Fruit fly (Drosophila melanogaster): ENCODE data around the gene moon.

moon gene

dm6 chrX:12035207-12035606 lies 37.4 kb downstream of the moon start:
- no peak for TF ChIP-seq noc (tag; optimal IDR thresholded peaks at IDR 0.05)

dm6 chrX:12034713-12035112 lies 37.9 kb downstream of the moon start:
- TF ChIP-seq noc (tag; optimal IDR thresholded peaks at IDR 0.05), result no peak

- TF ChIP-seq noc (tag; optimal IDR thresholded peaks at IDR 0.05), result no peak
Measured at dm6 chrX:12032136-12032682, 40.4 kb downstream of the moon start, which contains the start of gene Cyp318a1. Gene Cyp318a1, plus strand, starts transcription at chrX:12032632.

- TF ChIP-seq noc (tag; optimal IDR thresholded peaks at IDR 0.05), result no peak
Measured at dm6 chrX:12031400-12031799, 41.2 kb downstream of the moon start, which contains the start of gene Cyp311a1. Gene Cyp311a1, minus strand, starts transcription at chrX:12031465.

- TF ChIP-seq noc (tag; optimal IDR thresholded peaks at IDR 0.05), result no peak
Measured at dm6 chrX:12028825-12029514, 43.6 kb downstream of the moon start, which contains the start of gene Usp7. Gene Usp7, minus strand, starts transcription at chrX:12029032.
